Worm (Caenorhabditis elegans): ENCODE measurements around the gene such-1.

ce11 chrIII:11488662-11489349 lies 34.8 kb downstream of the such-1 start:
- TF ChIP-seq med-1 (GFP tag; optimal IDR thresholded peaks at IDR 0.05; ENCODE audit: insufficient read depth) (no peak), ztf-23 (GFP tag; IDR thresholded peaks at IDR 0.05) (no peak), cog-1 (tag; optimal IDR thresholded peaks at IDR 0.05) (no peak), flt-1 (GFP tag; IDR thresholded peaks at IDR 0.05) (no peak), ztf-29 (GFP tag; IDR thresholded peaks at IDR 0.05) (no peak), ref-1 (GFP tag; conservative IDR thresholded peaks at IDR 0.05) (no peak), T22C8.4 (GFP tag; IDR thresholded peaks at IDR 0.05) (no peak), klf-2 (GFP tag; conservative IDR thresholded peaks at IDR 0.05) (no peak)
